Fruit fly (Drosophila melanogaster) whole organism, embryonic: ENCODE data around the gene Trs20.
A peak's percentile ranks its signal among the peaks of the same experiment; 100 is the strongest.

Experiments
- Aef1 ChIP-seq: fragments of 200-800 bp; sonication (Bioruptor generic); IDR thresholded peaks from 3 replicates; pipeline ENCODE4 v1.3.6; 2022; ENCODE audit warnings: missing biosample characterization, missing genetic modification characterization
- Atf6 ChIP-seq: fragments of 200-800 bp; sonication (Bioruptor generic); IDR thresholded peaks from 2 replicates; pipeline ENCODE4 v1.3.6; 2022; ENCODE audit warnings: missing biosample characterization, missing genetic modification characterization
- CG1024 ChIP-seq: fragments of 200-800 bp; sonication (Bioruptor generic); IDR thresholded peaks from 2 replicates; pipeline ENCODE4 v1.3.6; 2022; ENCODE audit warnings: missing biosample characterization, missing genetic modification characterization
- CG12071 ChIP-seq: fragments of 200-800 bp; sonication (Bioruptor generic); optimal IDR thresholded peaks from 3 replicates; lab custom pipeline; 2018; ENCODE audit warnings: missing biosample characterization, mild to moderate bottlenecking, missing genetic modification characterization
- CG1602 ChIP-seq: fragments of 200-800 bp; sonication (Bioruptor generic); optimal IDR thresholded peaks from 3 replicates; lab custom pipeline; 2016; ENCODE audit warnings: missing biosample characterization, missing genetic modification characterization
- CG1647 ChIP-seq: fragments of 200-800 bp; sonication (Bioruptor generic); optimal IDR thresholded peaks from 3 replicates; lab custom pipeline; 2016; ENCODE audit warnings: missing biosample characterization, missing genetic modification characterization
- CG17385 ChIP-seq: fragments of 200-800 bp; sonication (Bioruptor generic); optimal IDR thresholded peaks from 3 replicates; lab custom pipeline; 2018; ENCODE audit warnings: missing biosample characterization, mild to moderate bottlenecking, missing genetic modification characterization
- CG1832 ChIP-seq: fragments of 200-800 bp; sonication (Bioruptor generic); optimal IDR thresholded peaks from 2 replicates; lab custom pipeline; 2017; ENCODE audit warnings: missing biosample characterization, mild to moderate bottlenecking, missing genetic modification characterization, inconsistent platforms
- CG32772 ChIP-seq: fragments of 200-800 bp; sonication (Bioruptor generic); IDR thresholded peaks from 2 replicates; pipeline ENCODE4 v1.3.6; 2022; ENCODE audit warnings: missing biosample characterization, missing genetic modification characterization
- CG4854 ChIP-seq: fragments of 200-800 bp; sonication (Bioruptor generic); optimal IDR thresholded peaks from 2 replicates; lab custom pipeline; 2016; ENCODE audit warnings: missing biosample characterization, missing genetic modification characterization, inconsistent platforms
- CG7745 ChIP-seq: fragments of 200-800 bp; sonication (Bioruptor generic); optimal IDR thresholded peaks from 2 replicates; lab custom pipeline; 2018; ENCODE audit warnings: missing biosample characterization, mild to moderate bottlenecking, missing genetic modification characterization, moderate library complexity
- CG7786 ChIP-seq: fragments of 200-800 bp; sonication (Bioruptor generic); optimal IDR thresholded peaks from 2 replicates; lab custom pipeline; 2016; ENCODE audit warnings: missing biosample characterization, missing genetic modification characterization
- CG7928 ChIP-seq: fragments of 200-800 bp; sonication (Bioruptor generic); optimal IDR thresholded peaks from 2 replicates; lab custom pipeline; 2017; ENCODE audit warnings: missing biosample characterization, mild to moderate bottlenecking, missing genetic modification characterization
- CG8281 ChIP-seq: fragments of 200-800 bp; sonication (Bioruptor generic); optimal IDR thresholded peaks from 2 replicates; lab custom pipeline; 2018; ENCODE audit warnings: missing biosample characterization, mild to moderate bottlenecking, missing genetic modification characterization, moderate library complexity
- CG9797 ChIP-seq: fragments of 200-800 bp; sonication (Bioruptor generic); optimal IDR thresholded peaks from 3 replicates; lab custom pipeline; 2018; ENCODE audit warnings: missing biosample characterization, mild to moderate bottlenecking, missing genetic modification characterization
- CTCF ChIP-seq: fragments of 200-800 bp; sonication (Bioruptor generic); optimal IDR thresholded peaks from 2 replicates; lab custom pipeline; 2017; ENCODE audit warnings: missing biosample characterization, mild to moderate bottlenecking, missing genetic modification characterization, moderate library complexity
- Dip3 ChIP-seq: fragments of 200-800 bp; sonication (Bioruptor generic); optimal IDR thresholded peaks from 3 replicates; lab custom pipeline; 2016; ENCODE audit warnings: missing biosample characterization, missing genetic modification characterization
- E2f1 ChIP-seq: fragments of 200-800 bp; sonication (Bioruptor generic); IDR thresholded peaks from 2 replicates; pipeline ENCODE4 v1.3.6; 2022; ENCODE audit warnings: missing biosample characterization, missing genetic modification characterization
- E2f2 ChIP-seq: fragments of 200-800 bp; sonication (Bioruptor generic); IDR thresholded peaks from 2 replicates; pipeline ENCODE4 v1.3.6; 2022; ENCODE audit warnings: missing biosample characterization, missing genetic modification characterization
- Ets65A ChIP-seq: fragments of 200-800 bp; sonication (Bioruptor generic); peaks from one replicate; lab custom pipeline; 2016; ENCODE audit warnings: missing biosample characterization, missing genetic modification characterization
- Ets97D ChIP-seq: fragments of 200-800 bp; sonication (Bioruptor generic); optimal IDR thresholded peaks from 3 replicates; lab custom pipeline; 2016; ENCODE audit warnings: missing biosample characterization, missing genetic modification characterization
- Fer3 ChIP-seq: fragments of 200-800 bp; sonication (Bioruptor generic); optimal IDR thresholded peaks from 2 replicates; lab custom pipeline; 2018; ENCODE audit warnings: missing biosample characterization, mild to moderate bottlenecking, missing genetic modification characterization, moderate library complexity
- H2.0 ChIP-seq: fragments of 200-800 bp; sonication (Bioruptor generic); IDR thresholded peaks from 2 replicates; pipeline ENCODE4 v1.3.6; 2022; ENCODE audit warnings: missing biosample characterization, missing genetic modification characterization
- HLH3B ChIP-seq: fragments of 200-800 bp; sonication (Bioruptor generic); IDR thresholded peaks from 2 replicates; pipeline ENCODE4 v1.3.6; 2022; ENCODE audit warnings: missing biosample characterization, missing genetic modification characterization
- Hmr ChIP-seq: fragments of 200-800 bp; sonication (Bioruptor generic); optimal IDR thresholded peaks from 3 replicates; lab custom pipeline; 2017; ENCODE audit warnings: mild to moderate bottlenecking, missing biosample characterization, missing genetic modification reagents, missing genetic modification characterization
- Kr ChIP-seq: fragments of 200-800 bp; sonication (Bioruptor generic); optimal IDR thresholded peaks from 2 replicates; lab custom pipeline; 2017; ENCODE audit warnings: missing biosample characterization, mild to moderate bottlenecking, missing genetic modification characterization
- Nf-YB ChIP-seq: fragments of 200-800 bp; sonication (Bioruptor generic); optimal IDR thresholded peaks from 3 replicates; lab custom pipeline; 2019; ENCODE audit warnings: missing biosample characterization, mild to moderate bottlenecking, missing genetic modification characterization, moderate library complexity
- Nf-YC ChIP-seq: fragments of 200-800 bp; optimal IDR thresholded peaks from 3 replicates; lab custom pipeline; 2019; ENCODE audit warnings: missing biosample characterization, mild to moderate bottlenecking, missing genetic modification characterization, moderate library complexity
- Scr ChIP-seq: fragments of 200-800 bp; sonication (Bioruptor generic); IDR thresholded peaks from 2 replicates; pipeline ENCODE4 v1.3.6; 2022; ENCODE audit warnings: missing biosample characterization, missing genetic modification characterization; ENCODE audit not compliant: partially characterized antibody
- Sox102F ChIP-seq: fragments of 200-800 bp; sonication (Bioruptor generic); optimal IDR thresholded peaks from 2 replicates; lab custom pipeline; 2018; ENCODE audit warnings: missing biosample characterization, mild to moderate bottlenecking, missing genetic modification characterization, moderate library complexity
- Xbp1 ChIP-seq: fragments of 200-800 bp; sonication (Bioruptor generic); optimal IDR thresholded peaks from 3 replicates; lab custom pipeline; 2016; ENCODE audit warnings: missing biosample characterization, mild to moderate bottlenecking, missing genetic modification characterization
- bigmax ChIP-seq: fragments of 200-800 bp; sonication (Bioruptor generic); optimal IDR thresholded peaks from 2 replicates; lab custom pipeline; 2018; ENCODE audit warnings: missing biosample characterization, mild to moderate bottlenecking, missing genetic modification characterization
- btn ChIP-seq: fragments of 200-800 bp; sonication (Bioruptor generic); optimal IDR thresholded peaks from 2 replicates; lab custom pipeline; 2016; ENCODE audit warnings: missing biosample characterization, missing genetic modification characterization
- cato ChIP-seq: fragments of 200-800 bp; sonication (Bioruptor generic); optimal IDR thresholded peaks from 2 replicates; lab custom pipeline; 2016; ENCODE audit warnings: missing biosample characterization, missing genetic modification characterization, borderline replicate concordance
- croc ChIP-seq: fragments of 200-800 bp; sonication (Bioruptor generic); conservative IDR thresholded peaks from 3 replicates; pipeline ENCODE4 v1.3.6; 2022; ENCODE audit warnings: missing biosample characterization, missing genetic modification characterization
- dimm ChIP-seq: fragments of 200-800 bp; sonication (Bioruptor generic); IDR thresholded peaks from 2 replicates; pipeline ENCODE4 v1.3.6; 2022; ENCODE audit warnings: missing biosample characterization, missing genetic modification characterization
- eve ChIP-seq, 2 experiments: fragments of >200 bp; optimal IDR thresholded peaks; 2 replicates each; lab custom pipeline; 2017; ENCODE audit warnings: missing biosample characterization in 2 of 2, missing genetic modification characterization in 2 of 2
- ewg ChIP-seq: fragments of 200-800 bp; sonication (Bioruptor generic); optimal IDR thresholded peaks from 3 replicates; lab custom pipeline; 2017; ENCODE audit warnings: mild to moderate bottlenecking, missing biosample characterization, missing genetic modification reagents, missing genetic modification characterization
- gcm ChIP-seq: fragments of 200-800 bp; sonication (Bioruptor generic); optimal IDR thresholded peaks from 2 replicates; lab custom pipeline; 2019; ENCODE audit warnings: missing biosample characterization, mild to moderate bottlenecking, missing genetic modification characterization, moderate library complexity
- hth ChIP-seq: fragments of >200 bp; optimal IDR thresholded peaks from 2 replicates; lab custom pipeline; 2017; ENCODE audit warnings: inconsistent platforms
- lmd ChIP-seq: fragments of 200-800 bp; sonication (Bioruptor generic); IDR thresholded peaks from 2 replicates; pipeline ENCODE4 v1.3.6; 2022; ENCODE audit warnings: missing biosample characterization, missing genetic modification characterization
- onecut ChIP-seq: fragments of 200-800 bp; sonication (Bioruptor generic); IDR thresholded peaks from 2 replicates; pipeline ENCODE4 v1.3.6; 2022; ENCODE audit warnings: missing biosample characterization, missing genetic modification characterization
- peb ChIP-seq: fragments of 200-800 bp; sonication (Bioruptor generic); IDR thresholded peaks from 2 replicates; pipeline ENCODE4 v1.3.6; 2022; ENCODE audit warnings: missing biosample characterization, missing genetic modification characterization
- phol ChIP-seq: fragments of 200-800 bp; sonication (Bioruptor generic); optimal IDR thresholded peaks from 3 replicates; lab custom pipeline; 2018; ENCODE audit warnings: missing biosample characterization, mild to moderate bottlenecking, missing genetic modification characterization, moderate library complexity
- prd ChIP-seq, 3 experiments: fragments of >200 bp in 2 of 3; fragments of 200-800 bp in 1 of 3; sonication (Bioruptor generic) in 1 of 3; optimal IDR thresholded peaks in 2 of 3; IDR thresholded peaks in 1 of 3; 2 replicates in 2 of 3; 3 replicates in 1 of 3; pipeline versions ENCODE4 v1.3.6 to Lab custom; 2017 to 2022; ENCODE audit warnings: missing biosample characterization in 1 of 3, missing genetic modification characterization in 1 of 3
- pzg ChIP-seq: fragments of 200-800 bp; sonication (Bioruptor generic); optimal IDR thresholded peaks from 3 replicates; lab custom pipeline; 2018; ENCODE audit warnings: missing biosample characterization, mild to moderate bottlenecking, missing genetic modification characterization, moderate library complexity
- scrt ChIP-seq: fragments of 200-800 bp; sonication (Bioruptor generic); optimal IDR thresholded peaks from 2 replicates; lab custom pipeline; 2018; ENCODE audit warnings: missing biosample characterization, mild to moderate bottlenecking, missing genetic modification characterization, moderate library complexity
- tin ChIP-seq: fragments of 200-800 bp; sonication (Bioruptor generic); optimal IDR thresholded peaks from 3 replicates; lab custom pipeline; 2016; ENCODE audit warnings: missing biosample characterization, missing genetic modification characterization
- trh ChIP-seq: fragments of 200-800 bp; sonication (Bioruptor generic); optimal IDR thresholded peaks from 2 replicates; lab custom pipeline; 2016; ENCODE audit warnings: missing biosample characterization, missing genetic modification characterization
- zen ChIP-seq: fragments of 200-800 bp; sonication (Bioruptor generic); optimal IDR thresholded peaks from 3 replicates; lab custom pipeline; 2018; ENCODE audit warnings: missing biosample characterization, mild to moderate bottlenecking, missing genetic modification characterization, moderate library complexity
- zfh1 ChIP-seq: fragments of 200-800 bp; sonication (Bioruptor generic); IDR thresholded peaks from 3 replicates; pipeline ENCODE4 v1.3.6; 2022; ENCODE audit warnings: missing biosample characterization, missing genetic modification characterization

Gene Trs20

dm6 chr3L:16128481-16128972 is 2.9 kb downstream of the Trs20 start, which contains the start of gene Pgm1 (continued):
- TF ChIP-seq H2.0 (GFP tag; lab: Robert Waterston, UW) (peak; percentile 68), eve (GFP tag; optimal IDR thresholded peaks at IDR 0.05; lab: Kevin White, UChicago) (no peak), Fer3 (tag; lab: Kevin White, UChicago) (no peak), CG7786 (peak; percentile 92), CG17385 (GFP tag; lab: Kevin White, UChicago) (peak; percentile 68), scrt (GFP tag; lab: Kevin White, UChicago) (peak; percentile 80), CG7745 (tag; lab: Kevin White, UChicago) (no peak), croc (GFP tag; lab: Robert Waterston, UW) (peak; percentile 44), CG1647 (GFP tag; lab: Kevin White, UChicago) (peak; percentile 61), zen (tag; lab: Kevin White, UChicago) (peak; percentile 75), CG1024 (GFP tag; lab: Robert Waterston, UW) (peak; percentile 46; the same call in 1 of the 2 replicates), CG7928 (no peak), CG1602 (GFP tag; lab: Kevin White, UChicago) (peak; percentile 73), prd (optimal IDR thresholded peaks at IDR 0.05; lab: Kevin White, UChicago) (no peak), prd (GFP tag; IDR thresholded peaks at IDR 0.05; lab: Robert Waterston, UW) (peak; percentile 75), peb (GFP tag; lab: Robert Waterston, UW) (peak; percentile 52; the same call in 1 of the 2 replicates), Hmr (peak; percentile 85), Nf-YC (tag; lab: Kevin White, UChicago) (peak; percentile 69), bigmax (GFP tag; lab: Kevin White, UChicago) (no peak), CG1832 (GFP tag; lab: Kevin White, UChicago) (no peak), Atf6 (GFP tag; lab: Robert Waterston, UW) (peak; percentile 77), Ets65A (GFP tag; lab: Kevin White, UChicago) (peak; percentile 98), hth (no peak), gcm (peak; percentile 74), Aef1 (peak; percentile 70), E2f2 (GFP tag; lab: Robert Waterston, UW) (peak; percentile 53; the same call in 1 of the 2 replicates), Scr (GFP tag; lab: Robert Waterston, UW) (no peak), ewg (GFP tag; lab: Kevin White, UChicago) (peak; percentile 44), Sox102F (GFP tag; lab: Kevin White, UChicago) (no peak), HLH3B (GFP tag; lab: Robert Waterston, UW) (peak; percentile 60), CG4854 (GFP tag; lab: Kevin White, UChicago) (peak; percentile 72), Ets97D (GFP tag; lab: Kevin White, UChicago) (peak; percentile 58), Nf-YB (GFP tag; lab: Kevin White, UChicago) (peak; percentile 65), dimm (GFP tag; lab: Robert Waterston, UW) (no peak), cato (peak; percentile 52), Xbp1 (GFP tag; lab: Kevin White, UChicago) (peak; percentile 86), btn (GFP tag; lab: Kevin White, UChicago) (peak; percentile 70), onecut (GFP tag; lab: Robert Waterston, UW) (peak; percentile 57; the same call in 1 of the 2 replicates), E2f1 (GFP tag; lab: Robert Waterston, UW) (peak; percentile 74), tin (GFP tag; lab: Kevin White, UChicago) (peak; percentile 70), phol (peak; percentile 79), Dip3 (GFP tag; lab: Kevin White, UChicago) (peak; percentile 84), CTCF (GFP tag; lab: Kevin White, UChicago) (no peak), CG32772 (GFP tag; lab: Robert Waterston, UW) (peak; percentile 63), CG12071 (GFP tag; lab: Kevin White, UChicago) (peak; percentile 87), trh (GFP tag; lab: Kevin White, UChicago) (peak; percentile 51), CG8281 (tag; lab: Kevin White, UChicago) (no peak), Kr (GFP tag; lab: Kevin White, UChicago) (no peak), CG9797 (peak; percentile 36), lmd (GFP tag; lab: Robert Waterston, UW) (peak; percentile 85; the same call in 1 of the 2 replicates), zfh1 (GFP tag; lab: Robert Waterston, UW) (peak; percentile 77), pzg (peak; percentile 31)
